Worm (Caenorhabditis elegans) whole organism, young adult: ENCODE data around the gene C34C12.6.

ENCODE experiments used
- F23B12.7 ChIP-seq: sonication (generic microtip); optimal IDR thresholded peaks from 2 replicates; lab custom pipeline; 2017; ENCODE audit warnings: missing genetic modification characterization, mild to moderate bottlenecking, missing compliant biosample characterization, antibody characterized with exemption, moderate library complexity; ENCODE audit not compliant: insufficient read depth
- F37B4.10 ChIP-seq: fragments of 200-800 bp; sonication (Bioruptor generic); IDR thresholded peaks from 2 replicates; pipeline ENCODE4 v1.3.6; 2022; ENCODE audit warnings: missing genetic modification characterization, missing compliant biosample characterization
- aptf-2 ChIP-seq: fragments of 200-800 bp; sonication (Bioruptor generic); conservative IDR thresholded peaks from 2 replicates; pipeline ENCODE4 v1.3.6; 2022; ENCODE audit warnings: missing genetic modification reagents, missing genetic modification characterization, missing compliant biosample characterization
- atf-7 ChIP-seq: sonication (generic microtip); optimal IDR thresholded peaks from 2 replicates; lab custom pipeline; 2017; ENCODE audit warnings: mild to moderate bottlenecking, missing genetic modification characterization, missing compliant biosample characterization
- bed-2 ChIP-seq: fragments of 200-800 bp; sonication (Bioruptor generic); IDR thresholded peaks from 2 replicates; pipeline ENCODE4 v1.3.6; 2022; ENCODE audit warnings: missing genetic modification reagents, missing genetic modification characterization, missing compliant biosample characterization
- ccch-3 ChIP-seq: fragments of 200-800 bp; sonication (Bioruptor generic); optimal IDR thresholded peaks from 2 replicates; lab custom pipeline; 2018; ENCODE audit warnings: mild to moderate bottlenecking, missing genetic modification characterization, missing compliant biosample characterization
- cebp-1 ChIP-seq, 2 experiments: fragments of 200-800 bp in 1 of 2; sonication (Bioruptor generic) in 1 of 2; sonication (generic microtip) in 1 of 2; IDR thresholded peaks in 1 of 2; optimal IDR thresholded peaks in 1 of 2; 2 replicates each; pipeline versions ENCODE4 v1.3.6 to Lab custom; 2017 to 2022; ENCODE audit warnings: missing compliant biosample characterization in 2 of 2, missing genetic modification characterization in 2 of 2, mild to moderate bottlenecking in 1 of 2, missing genetic modification reagents in 1 of 2, moderate library complexity in 1 of 2
- cebp-2 ChIP-seq: fragments of 200-800 bp; sonication (Bioruptor generic); IDR thresholded peaks from 2 replicates; pipeline ENCODE4 v1.3.6; 2022; ENCODE audit warnings: missing genetic modification characterization, missing compliant biosample characterization
- ceh-100 ChIP-seq: fragments of 200-800 bp; sonication (Bioruptor generic); IDR thresholded peaks from 2 replicates; pipeline ENCODE4 v1.3.6; 2022; ENCODE audit warnings: missing genetic modification reagents, missing genetic modification characterization, missing compliant biosample characterization
- dpl-1 ChIP-seq: fragments of 150-350 bp; optimal IDR thresholded peaks from 2 replicates; lab custom pipeline; 2014; ENCODE audit warnings: missing biosample characterization, missing genetic modification reagents, missing genetic modification characterization
- ets-4 ChIP-seq: fragments of 200-800 bp; sonication (Bioruptor generic); optimal IDR thresholded peaks from 2 replicates; lab custom pipeline; 2018; ENCODE audit warnings: mild to moderate bottlenecking, missing genetic modification characterization, missing compliant biosample characterization
- him-1 ChIP-seq: sonication (generic microtip); optimal IDR thresholded peaks from 2 replicates; lab custom pipeline; 2016; ENCODE audit warnings: missing genotype, missing genetic modification reagents, missing genetic modification characterization, missing compliant biosample characterization
- hrde-1 ChIP-seq: sonication (generic microtip); optimal IDR thresholded peaks from 2 replicates; lab custom pipeline; 2016; ENCODE audit warnings: missing genetic modification characterization, mild to moderate bottlenecking, missing compliant biosample characterization, moderate library complexity, missing genotype, missing genetic modification reagents, borderline replicate concordance
- let-526 ChIP-seq: fragments of 200-800 bp; sonication (Bioruptor generic); IDR thresholded peaks from 2 replicates; pipeline ENCODE4 v1.3.6; 2022; ENCODE audit warnings: missing genetic modification reagents, missing genetic modification characterization, missing compliant biosample characterization
- lsy-27 ChIP-seq: sonication (generic microtip); optimal IDR thresholded peaks from 2 replicates; lab custom pipeline; 2017; ENCODE audit warnings: missing genetic modification characterization, mild to moderate bottlenecking, missing compliant biosample characterization, antibody characterized with exemption, missing genotype, borderline replicate concordance; ENCODE audit not compliant: insufficient read depth
- nfyb-1 ChIP-seq: fragments of 200-800 bp; sonication (Bioruptor generic); IDR thresholded peaks from 2 replicates; pipeline ENCODE4 v1.3.6; 2022; ENCODE audit warnings: missing genetic modification reagents, missing genetic modification characterization, missing compliant biosample characterization
- nhr-179 ChIP-seq: sonication (generic microtip); optimal IDR thresholded peaks from 2 replicates; lab custom pipeline; 2016; ENCODE audit warnings: mild to moderate bottlenecking, missing genetic modification characterization, missing compliant biosample characterization
- nhr-80 ChIP-seq: sonication (generic microtip); optimal IDR thresholded peaks from 2 replicates; lab custom pipeline; 2016; ENCODE audit warnings: missing genetic modification characterization, missing compliant biosample characterization
- sdz-38 ChIP-seq: sonication (generic microtip); optimal IDR thresholded peaks from 2 replicates; lab custom pipeline; 2016; ENCODE audit warnings: missing genotype, missing genetic modification characterization, missing compliant biosample characterization
- sea-2 ChIP-seq: fragments of 200-800 bp; sonication (Bioruptor generic); IDR thresholded peaks from 2 replicates; pipeline ENCODE4 v1.3.6; 2022; ENCODE audit warnings: missing genetic modification characterization, missing compliant biosample characterization
- snpc-1.1 ChIP-seq: sonication (generic microtip); optimal IDR thresholded peaks from 2 replicates; lab custom pipeline; 2017; ENCODE audit warnings: missing genetic modification characterization, mild to moderate bottlenecking, missing compliant biosample characterization, antibody characterized with exemption, moderate library complexity, missing genotype, missing genetic modification reagents; ENCODE audit not compliant: insufficient read depth
- snpc-1.3 ChIP-seq: sonication (generic microtip); optimal IDR thresholded peaks from 2 replicates; lab custom pipeline; 2017; ENCODE audit warnings: missing genetic modification characterization, mild to moderate bottlenecking, missing compliant biosample characterization, antibody characterized with exemption, moderate library complexity, missing genotype, missing genetic modification reagents; ENCODE audit not compliant: insufficient read depth
- snpc-3.4 ChIP-seq: sonication (generic microtip); optimal IDR thresholded peaks from 2 replicates; lab custom pipeline; 2017; ENCODE audit warnings: missing genetic modification characterization, mild to moderate bottlenecking, missing compliant biosample characterization, antibody characterized with exemption, moderate library complexity, missing genotype, missing genetic modification reagents
- tbx-9 ChIP-seq: sonication (generic microtip); optimal IDR thresholded peaks from 2 replicates; lab custom pipeline; 2016; ENCODE audit warnings: borderline replicate concordance, missing genetic modification characterization, inconsistent platforms, missing compliant biosample characterization
- tlf-1 ChIP-seq: fragments of 200-800 bp; sonication (Bioruptor generic); optimal IDR thresholded peaks from 2 replicates; lab custom pipeline; 2018; ENCODE audit warnings: mild to moderate bottlenecking, missing genetic modification characterization, missing compliant biosample characterization
- unc-62 ChIP-seq: fragments of 150-350 bp; optimal IDR thresholded peaks from 2 replicates; lab custom pipeline; 2014; ENCODE audit warnings: missing biosample characterization, missing genetic modification reagents, missing genetic modification characterization
- xnd-1 ChIP-seq: sonication (generic microtip); optimal IDR thresholded peaks from 2 replicates; lab custom pipeline; 2016; ENCODE audit warnings: missing genotype, missing genetic modification reagents, missing genetic modification characterization, missing compliant biosample characterization
- ztf-18 ChIP-seq: sonication (generic microtip); optimal IDR thresholded peaks from 2 replicates; lab custom pipeline; 2016; ENCODE audit warnings: missing genotype, mild to moderate bottlenecking, missing genetic modification characterization, missing compliant biosample characterization
- ztf-25 ChIP-seq: fragments of 200-800 bp; sonication (Bioruptor generic); IDR thresholded peaks from 2 replicates; pipeline ENCODE4 v1.3.6; 2022; ENCODE audit warnings: missing genetic modification reagents, missing genetic modification characterization, missing compliant biosample characterization

C34C12.6 gene

ce11 chrIII:3460061-3460460 is 22.3 kb upstream of the C34C12.6 start, which contains the start of gene C34C12.8 (continued):
- TF ChIP-seq snpc-1.3 (tag; lab: Kevin White, UChicago) (peak; percentile 94), snpc-1.1 (tag; lab: Kevin White, UChicago) (peak; percentile 76), bed-2 (GFP tag; lab: Robert Waterston, UW) (no peak), snpc-3.4 (tag; lab: Kevin White, UChicago) (peak; percentile 92), F37B4.10 (0 out of 2 replicates have a peak, but pooled peaks have one; percentile 86), let-526 (GFP tag; lab: Robert Waterston, UW) (peak; percentile 75), F23B12.7 (tag; lab: Kevin White, UChicago) (peak; percentile 69)
- TF ChIP-seq, all 124 proteins: peak for 85

DNA sequence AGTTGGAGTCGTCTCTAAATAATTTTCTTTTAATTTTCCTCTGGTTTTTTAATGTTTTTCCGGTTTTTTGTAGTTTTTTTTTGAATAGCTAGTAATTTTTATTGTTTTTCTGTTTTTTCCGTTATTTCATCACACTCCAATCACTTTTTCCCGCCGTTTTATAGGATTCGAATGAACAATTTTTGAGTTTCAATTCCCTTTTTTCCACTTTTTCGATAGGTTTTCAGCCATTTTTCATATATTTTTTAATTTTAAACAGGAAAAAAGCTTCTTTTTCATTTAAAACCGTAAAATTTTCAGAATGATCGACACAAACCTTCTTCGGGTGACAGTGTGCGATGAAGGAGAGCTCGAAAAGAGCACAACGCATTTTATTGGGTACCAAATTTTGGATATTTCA is 21.0 kb upstream of the C34C12.6 start, which contains the start of gene pph-6:
pph-6 (plus strand) TSS at position 301 of the 400 bp plus-strand sequence.
- TF ChIP-seq nfyb-1 (GFP tag; lab: Robert Waterston, UW) (no peak), ztf-18 (tag; lab: Kevin White, UChicago) (no peak), tlf-1 (GFP tag; lab: Kevin White, UChicago) (no peak), unc-62 (GFP tag; lab: Kevin White, UChicago) (no peak), ceh-100 (GFP tag; lab: Robert Waterston, UW) (no peak), tbx-9 (tag; lab: Kevin White, UChicago) (no peak), nhr-179 (tag; lab: Kevin White, UChicago) (no peak), cebp-2 (GFP tag; lab: Robert Waterston, UW) (no peak), ccch-3 (GFP tag; lab: Kevin White, UChicago) (no peak), hrde-1 (tag; lab: Kevin White, UChicago) (no peak)
- TF ChIP-seq, all 124 proteins: peak for 0

ce11 chrIII:3467013-3467412 is 15.4 kb upstream of the C34C12.6 start:
- TF ChIP-seq nfyb-1 (GFP tag; lab: Robert Waterston, UW) (peak; percentile 73), lsy-27 (tag; lab: Kevin White, UChicago) (no peak)
- TF ChIP-seq, all 124 proteins: peak for 1

DNA sequence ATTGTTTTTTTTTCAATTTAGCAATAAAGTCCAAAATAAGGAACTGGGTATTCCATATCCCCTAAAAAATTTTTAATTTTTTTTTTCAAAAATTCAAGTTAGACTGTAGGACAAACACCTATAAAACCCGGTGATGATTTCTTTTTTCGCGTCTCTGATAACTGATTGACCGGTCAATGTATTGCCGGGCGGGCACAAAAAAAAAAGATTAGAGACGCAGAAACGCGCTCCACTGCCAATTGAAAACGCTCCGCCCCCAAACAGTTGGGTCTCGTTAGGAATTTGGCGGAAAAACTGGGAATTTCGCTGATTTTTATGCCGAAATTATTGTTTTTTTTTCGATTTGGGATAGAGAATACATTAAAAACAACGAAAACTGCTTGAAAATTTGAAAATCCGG is 14.0 kb upstream of the C34C12.6 start:
- TF ChIP-seq cebp-1 (GFP tag; IDR thresholded peaks at IDR 0.05; lab: Robert Waterston, UW): no peak
- peak; percentile 13 for TF ChIP-seq cebp-1 (tag; optimal IDR thresholded peaks at IDR 0.05; lab: Kevin White, UChicago)
- TF ChIP-seq atf-7 (tag; lab: Kevin White, UChicago): no peak
- TF ChIP-seq sea-2 (GFP tag; lab: Robert Waterston, UW): no peak
- TF ChIP-seq nhr-80 (tag; lab: Kevin White, UChicago): peak; percentile 52

DNA sequence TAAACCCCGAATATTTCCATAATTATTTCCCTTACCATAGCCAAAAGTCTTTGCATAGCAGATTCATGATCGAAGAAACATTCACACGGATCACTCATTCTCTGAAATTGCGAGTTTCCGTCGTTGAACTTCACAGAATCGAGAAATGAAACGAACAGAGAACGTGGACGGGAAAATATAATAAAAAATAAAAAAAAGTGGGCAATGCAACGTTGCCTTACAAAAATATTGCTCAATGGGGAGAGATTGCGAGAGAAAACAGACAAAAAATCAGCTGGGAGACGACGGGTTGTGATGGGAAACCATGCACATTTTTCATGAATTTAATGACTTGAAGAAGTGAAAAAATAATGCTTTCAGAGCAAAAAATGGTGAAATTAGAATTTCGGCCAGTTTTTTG is 12.7 kb upstream of the C34C12.6 start, which contains the start of gene smim-14:
smim-14 (minus strand) TSS at position 101 of the 400 bp plus-strand sequence.
- TF ChIP-seq aptf-2 (no peak), him-1 (tag; lab: Kevin White, UChicago) (no peak), ets-4 (GFP tag; lab: Kevin White, UChicago) (no peak), xnd-1 (tag; lab: Kevin White, UChicago) (no peak), ztf-25 (no peak), dpl-1 (GFP tag; lab: Kevin White, UChicago) (no peak), sdz-38 (tag; lab: Kevin White, UChicago) (no peak)
